Worm (Caenorhabditis elegans) whole organism, young adult: ENCODE results near the gene nas-10.

ENCODE experiments used
- T07F8.4 ChIP-seq: sonication (generic microtip); optimal IDR thresholded peaks from 2 replicates; lab custom pipeline; 2016; ENCODE audit warnings: mild to moderate bottlenecking, missing genetic modification characterization, moderate library complexity, missing compliant biosample characterization
- akir-1 ChIP-seq: fragments of 200-800 bp; sonication (Bioruptor generic); optimal IDR thresholded peaks from 2 replicates; lab custom pipeline; 2018; ENCODE audit warnings: mild to moderate bottlenecking, missing genetic modification characterization, moderate library complexity, missing compliant biosample characterization
- ama-1 ChIP-seq, 3 experiments: fragments of 150-350 bp in 1 of 3; sonication (generic microtip) in 2 of 3; optimal IDR thresholded peaks; 2 replicates each; lab custom pipeline; 2014 to 2018; ENCODE audit warnings: missing biosample characterization in 2 of 3, missing genetic modification characterization in 2 of 3, missing genetic modification reagents in 2 of 3
- ceh-100 ChIP-seq: fragments of 200-800 bp; sonication (Bioruptor generic); IDR thresholded peaks from 2 replicates; pipeline ENCODE4 v1.3.6; 2022; ENCODE audit warnings: missing genetic modification reagents, missing genetic modification characterization, missing compliant biosample characterization
- dox-1 ChIP-seq: fragments of 200-800 bp; sonication (Bioruptor generic); IDR thresholded peaks from 2 replicates; pipeline ENCODE4 v1.3.6; 2022; ENCODE audit warnings: missing genetic modification reagents, missing genetic modification characterization, missing compliant biosample characterization
- ets-4 ChIP-seq: fragments of 200-800 bp; sonication (Bioruptor generic); optimal IDR thresholded peaks from 2 replicates; lab custom pipeline; 2018; ENCODE audit warnings: mild to moderate bottlenecking, missing genetic modification characterization, missing compliant biosample characterization
- lin-54 ChIP-seq: fragments of 200-800 bp; sonication (Bioruptor generic); optimal IDR thresholded peaks from 2 replicates; lab custom pipeline; 2018; ENCODE audit warnings: mild to moderate bottlenecking, missing genetic modification characterization, missing compliant biosample characterization
- snpc-1.1 ChIP-seq: sonication (generic microtip); optimal IDR thresholded peaks from 2 replicates; lab custom pipeline; 2017; ENCODE audit warnings: missing genetic modification characterization, mild to moderate bottlenecking, missing compliant biosample characterization, antibody characterized with exemption, moderate library complexity, missing genotype, missing genetic modification reagents; ENCODE audit not compliant: insufficient read depth
- snpc-4 ChIP-seq, 5 experiments: fragments of 150-350 bp in 1 of 5; sonication (generic microtip) in 4 of 5; optimal IDR thresholded peaks; 2 replicates each; lab custom pipeline; 2014 to 2018; ENCODE audit warnings: missing genetic modification characterization in 5 of 5, missing biosample characterization in 3 of 5, antibody characterized with exemption in 2 of 5, mild to moderate bottlenecking in 2 of 5, missing compliant biosample characterization in 2 of 5, missing genotype in 2 of 5, moderate library complexity in 2 of 5, missing genetic modification reagents in 1 of 5
- unc-62 ChIP-seq: fragments of 150-350 bp; optimal IDR thresholded peaks from 2 replicates; lab custom pipeline; 2014; ENCODE audit warnings: missing biosample characterization, missing genetic modification reagents, missing genetic modification characterization

- no peak for TF ChIP-seq snpc-4 (GFP tag; optimal IDR thresholded peaks at IDR 0.05; lab: Kevin White, UChicago)
- no peak for TF ChIP-seq snpc-4 (tag; optimal IDR thresholded peaks at IDR 0.05; lab: Kevin White, UChicago)
- no peak for TF ChIP-seq ets-4 (GFP tag; lab: Kevin White, UChicago)
- TF ChIP-seq unc-62 = no peak
- TF ChIP-seq snpc-1.1 (tag; lab: Kevin White, UChicago) = no peak
- TF ChIP-seq ama-1 (optimal IDR thresholded peaks at IDR 0.05; lab: Kevin White, UChicago) = no peak
- no peak for TF ChIP-seq ama-1 (GFP tag; optimal IDR thresholded peaks at IDR 0.05; lab: Kevin White, UChicago)
- no peak for TF ChIP-seq dox-1
- no peak for TF ChIP-seq lin-54 (GFP tag; lab: Kevin White, UChicago)
- no peak for TF ChIP-seq akir-1 (GFP tag; lab: Kevin White, UChicago)
- no peak for TF ChIP-seq T07F8.4 (tag; lab: Kevin White, UChicago)
- TF ChIP-seq ceh-100 = no peak
These were observed 15.9 kb upstream of the nas-10 start, which contains the start of gene pxn-2 for ce11 chrX:10979186-10979585.
